Fruit fly (Drosophila melanogaster) whole organism, embryonic: Measurements from ENCODE around the gene beat-Vc.

Experiments
- Aef1 ChIP-seq: fragments of 200-800 bp; sonication (Bioruptor generic); IDR thresholded peaks from 3 replicates; pipeline ENCODE4 v1.3.6; 2022; ENCODE audit warnings: missing biosample characterization, missing genetic modification characterization
- CG10147 ChIP-seq: fragments of 200-800 bp; sonication (Bioruptor generic); optimal IDR thresholded peaks from 2 replicates; lab custom pipeline; 2019; ENCODE audit warnings: missing biosample characterization, mild to moderate bottlenecking, missing genetic modification characterization, moderate library complexity
- CG10654 ChIP-seq: fragments of 200-800 bp; sonication (Bioruptor generic); optimal IDR thresholded peaks from 2 replicates; lab custom pipeline; 2016; ENCODE audit warnings: missing biosample characterization, missing genetic modification characterization
- CG10959 ChIP-seq: fragments of 200-800 bp; sonication (Bioruptor generic); IDR thresholded peaks from 2 replicates; pipeline ENCODE4 v1.3.6; 2022; ENCODE audit warnings: missing biosample characterization, missing genetic modification characterization
- CG11247 ChIP-seq: fragments of 200-800 bp; sonication (Bioruptor generic); IDR thresholded peaks from 2 replicates; pipeline ENCODE4 v1.3.6; 2022; ENCODE audit warnings: missing biosample characterization, missing genetic modification characterization
- CG11504 ChIP-seq: fragments of 200-800 bp; sonication (Bioruptor generic); optimal IDR thresholded peaks from 3 replicates; lab custom pipeline; 2019; ENCODE audit warnings: missing biosample characterization, mild to moderate bottlenecking, missing genetic modification characterization, moderate library complexity
- CG15011 ChIP-seq: fragments of 200-800 bp; sonication (Bioruptor generic); optimal IDR thresholded peaks from 3 replicates; lab custom pipeline; 2018; ENCODE audit warnings: missing biosample characterization, mild to moderate bottlenecking, missing genetic modification characterization
- CG15269 ChIP-seq: fragments of 200-800 bp; sonication (Bioruptor generic); optimal IDR thresholded peaks from 2 replicates; lab custom pipeline; 2018; ENCODE audit warnings: missing biosample characterization, mild to moderate bottlenecking, missing genetic modification characterization, moderate library complexity
- CG17359 ChIP-seq: fragments of 200-800 bp; sonication (Bioruptor generic); optimal IDR thresholded peaks from 3 replicates; lab custom pipeline; 2018; ENCODE audit warnings: missing biosample characterization, mild to moderate bottlenecking, missing genetic modification characterization, moderate library complexity
- CG17829 ChIP-seq: fragments of 200-800 bp; optimal IDR thresholded peaks from 2 replicates; lab custom pipeline; 2019; ENCODE audit warnings: missing biosample characterization, mild to moderate bottlenecking, missing genetic modification characterization, moderate library complexity
- CG18619 ChIP-seq: fragments of 200-800 bp; sonication (Bioruptor generic); optimal IDR thresholded peaks from 3 replicates; lab custom pipeline; 2017; ENCODE audit warnings: missing biosample characterization, mild to moderate bottlenecking, missing genetic modification characterization
- CG30020 ChIP-seq: fragments of 200-800 bp; optimal IDR thresholded peaks from 2 replicates; lab custom pipeline; 2019; ENCODE audit warnings: missing biosample characterization, mild to moderate bottlenecking, missing genetic modification characterization, moderate library complexity
- CG33213 ChIP-seq: fragments of 200-800 bp; sonication (Bioruptor generic); optimal IDR thresholded peaks from 3 replicates; lab custom pipeline; 2016; ENCODE audit warnings: missing biosample characterization, missing genetic modification characterization
- CG4617 ChIP-seq: fragments of 200-800 bp; sonication (Bioruptor generic); optimal IDR thresholded peaks from 3 replicates; lab custom pipeline; 2016; ENCODE audit warnings: missing biosample characterization, missing genetic modification characterization, borderline replicate concordance
- CG4820 ChIP-seq: fragments of 200-800 bp; sonication (Bioruptor generic); optimal IDR thresholded peaks from 3 replicates; lab custom pipeline; 2016; ENCODE audit warnings: missing biosample characterization, missing genetic modification characterization
- CG7357 ChIP-seq: fragments of 200-800 bp; sonication (Bioruptor generic); IDR thresholded peaks from 3 replicates; pipeline ENCODE4 v1.3.6; 2022; ENCODE audit warnings: missing biosample characterization, missing genetic modification characterization
- CG7556 ChIP-seq: fragments of 200-800 bp; sonication (Bioruptor generic); optimal IDR thresholded peaks from 2 replicates; lab custom pipeline; 2017; ENCODE audit warnings: missing biosample characterization, mild to moderate bottlenecking, missing genetic modification characterization
- CG8359 ChIP-seq: fragments of 200-800 bp; sonication (Bioruptor generic); optimal IDR thresholded peaks from 2 replicates; lab custom pipeline; 2017; ENCODE audit warnings: missing biosample characterization, mild to moderate bottlenecking, missing genetic modification characterization, borderline replicate concordance
- CG8765 ChIP-seq: fragments of 200-800 bp; sonication (Bioruptor generic); IDR thresholded peaks from 2 replicates; pipeline ENCODE4 v1.3.6; 2022; ENCODE audit warnings: missing biosample characterization, missing genetic modification characterization
- Chrac-16 ChIP-seq: fragments of 200-800 bp; sonication (Bioruptor generic); optimal IDR thresholded peaks from 3 replicates; lab custom pipeline; 2016; ENCODE audit warnings: missing biosample characterization, missing genetic modification characterization
- Dp ChIP-seq: fragments of 200-800 bp; sonication (Bioruptor generic); optimal IDR thresholded peaks from 2 replicates; lab custom pipeline; 2018; ENCODE audit warnings: missing biosample characterization, mild to moderate bottlenecking, missing genetic modification characterization, moderate library complexity
- Eip74EF ChIP-seq, 2 experiments: fragments of 200-800 bp in 1 of 2; fragments of >200 bp in 1 of 2; sonication (Bioruptor generic) in 1 of 2; optimal IDR thresholded peaks; 2 replicates each; lab custom pipeline; 2017 to 2019; ENCODE audit warnings: missing biosample characterization in 2 of 2, missing genetic modification characterization in 2 of 2, mild to moderate bottlenecking in 1 of 2, moderate library complexity in 1 of 2
- Elba2 ChIP-seq: fragments of 200-800 bp; sonication (Bioruptor generic); optimal IDR thresholded peaks from 3 replicates; lab custom pipeline; 2016; ENCODE audit warnings: missing biosample characterization, missing genetic modification characterization
- Fer1 ChIP-seq: fragments of 200-800 bp; sonication (Bioruptor generic); optimal IDR thresholded peaks from 2 replicates; lab custom pipeline; 2017; ENCODE audit warnings: missing biosample characterization, mild to moderate bottlenecking, missing genetic modification characterization
- H15 ChIP-seq: fragments of 200-800 bp; sonication (Bioruptor generic); IDR thresholded peaks from 3 replicates; pipeline ENCODE4 v1.3.6; 2022; ENCODE audit warnings: missing biosample characterization, missing genetic modification characterization
- HHEX ChIP-seq: fragments of 200-800 bp; sonication (Bioruptor generic); optimal IDR thresholded peaks from 3 replicates; lab custom pipeline; 2017; ENCODE audit warnings: missing biosample characterization, mild to moderate bottlenecking, missing genetic modification characterization, missing genetic modification reagents
- HLHmδ ChIP-seq: fragments of 200-800 bp; sonication (Bioruptor generic); optimal IDR thresholded peaks from 2 replicates; lab custom pipeline; 2018; ENCODE audit warnings: missing biosample characterization, mild to moderate bottlenecking, missing genetic modification characterization, moderate library complexity
- Hmr ChIP-seq: fragments of 200-800 bp; sonication (Bioruptor generic); optimal IDR thresholded peaks from 3 replicates; lab custom pipeline; 2017; ENCODE audit warnings: mild to moderate bottlenecking, missing biosample characterization, missing genetic modification reagents, missing genetic modification characterization
- Hr3 ChIP-seq: fragments of 200-800 bp; sonication (Bioruptor generic); optimal IDR thresholded peaks from 3 replicates; lab custom pipeline; 2016; ENCODE audit warnings: missing biosample characterization, missing genetic modification characterization
- Med ChIP-seq: fragments of 200-800 bp; sonication (Bioruptor generic); peaks from one replicate; lab custom pipeline; 2016; ENCODE audit warnings: missing biosample characterization, missing genetic modification characterization, mild to moderate bottlenecking, inconsistent platforms, moderate library complexity
- Meics ChIP-seq: fragments of 200-800 bp; sonication (Bioruptor generic); optimal IDR thresholded peaks from 2 replicates; lab custom pipeline; 2017; ENCODE audit warnings: missing biosample characterization, mild to moderate bottlenecking, missing genetic modification characterization
- Oaz ChIP-seq: fragments of 200-800 bp; sonication (Bioruptor generic); IDR thresholded peaks from 2 replicates; pipeline ENCODE4 v1.3.6; 2022; ENCODE audit warnings: missing biosample characterization, missing genetic modification characterization
- Xbp1 ChIP-seq: fragments of 200-800 bp; sonication (Bioruptor generic); optimal IDR thresholded peaks from 3 replicates; lab custom pipeline; 2016; ENCODE audit warnings: missing biosample characterization, mild to moderate bottlenecking, missing genetic modification characterization
- al ChIP-seq: fragments of 200-800 bp; sonication (Bioruptor generic); IDR thresholded peaks from 2 replicates; pipeline ENCODE4 v1.3.6; 2022; ENCODE audit warnings: missing biosample characterization, missing genetic modification characterization
- ci ChIP-seq: fragments of 200-800 bp; sonication (Bioruptor generic); IDR thresholded peaks from 3 replicates; pipeline ENCODE4 v1.3.6; 2022; ENCODE audit warnings: missing biosample characterization, missing genetic modification characterization
- croc ChIP-seq: fragments of 200-800 bp; sonication (Bioruptor generic); conservative IDR thresholded peaks from 3 replicates; pipeline ENCODE4 v1.3.6; 2022; ENCODE audit warnings: missing biosample characterization, missing genetic modification characterization
- ftz-f1 ChIP-seq: fragments of 200-800 bp; sonication (Bioruptor generic); optimal IDR thresholded peaks from 2 replicates; lab custom pipeline; 2016; ENCODE audit warnings: missing biosample characterization, missing genetic modification characterization
- gce ChIP-seq: fragments of 200-800 bp; sonication (Bioruptor generic); IDR thresholded peaks from 3 replicates; pipeline ENCODE4 v1.3.6; 2022; ENCODE audit warnings: missing biosample characterization, missing genetic modification characterization
- ind ChIP-seq: fragments of 200-800 bp; sonication (Bioruptor generic); optimal IDR thresholded peaks from 3 replicates; lab custom pipeline; 2016; ENCODE audit warnings: missing biosample characterization, missing genetic modification characterization
- ken ChIP-seq: fragments of 200-800 bp; sonication (Bioruptor generic); IDR thresholded peaks from 3 replicates; pipeline ENCODE4 v1.3.6; 2022; ENCODE audit warnings: missing biosample characterization, missing genetic modification characterization
- nerfin-2 ChIP-seq: fragments of 200-800 bp; sonication (Bioruptor generic); IDR thresholded peaks from 2 replicates; pipeline ENCODE4 v1.3.6; 2022; ENCODE audit warnings: missing biosample characterization, missing genetic modification characterization; ENCODE audit not compliant: partially characterized antibody
- nom ChIP-seq: fragments of 200-800 bp; sonication (Bioruptor generic); optimal IDR thresholded peaks from 2 replicates; lab custom pipeline; 2017; ENCODE audit warnings: missing biosample characterization, missing genetic modification characterization, mild to moderate bottlenecking, moderate library complexity, missing genetic modification reagents
- oc ChIP-seq: fragments of 200-800 bp; sonication (Bioruptor generic); optimal IDR thresholded peaks from 2 replicates; lab custom pipeline; 2018; ENCODE audit warnings: missing biosample characterization, mild to moderate bottlenecking, missing genetic modification characterization, moderate library complexity
- phol ChIP-seq: fragments of 200-800 bp; sonication (Bioruptor generic); optimal IDR thresholded peaks from 3 replicates; lab custom pipeline; 2018; ENCODE audit warnings: missing biosample characterization, mild to moderate bottlenecking, missing genetic modification characterization, moderate library complexity
- prd ChIP-seq, 3 experiments: fragments of >200 bp in 2 of 3; fragments of 200-800 bp in 1 of 3; sonication (Bioruptor generic) in 1 of 3; optimal IDR thresholded peaks in 2 of 3; IDR thresholded peaks in 1 of 3; 2 replicates in 2 of 3; 3 replicates in 1 of 3; pipeline versions ENCODE4 v1.3.6 to Lab custom; 2017 to 2022; ENCODE audit warnings: missing biosample characterization in 1 of 3, missing genetic modification characterization in 1 of 3
- row ChIP-seq: fragments of 200-800 bp; sonication (Bioruptor generic); IDR thresholded peaks from 3 replicates; pipeline ENCODE4 v1.3.6; 2022; ENCODE audit warnings: missing biosample characterization, missing genetic modification characterization
- sens ChIP-seq: fragments of 200-800 bp; sonication (Bioruptor generic); peaks from one replicate; lab custom pipeline; 2016; ENCODE audit warnings: missing biosample characterization, missing genetic modification characterization
- tgo ChIP-seq: fragments of 200-800 bp; sonication (Bioruptor generic); IDR thresholded peaks from 3 replicates; pipeline ENCODE4 v1.3.6; 2022; ENCODE audit warnings: missing biosample characterization, missing genetic modification characterization
- zen2 ChIP-seq: fragments of 200-800 bp; sonication (Bioruptor generic); IDR thresholded peaks from 3 replicates; pipeline ENCODE4 v1.3.6; 2022; ENCODE audit warnings: missing biosample characterization, missing genetic modification characterization; ENCODE audit not compliant: partially characterized antibody

beat-Vc gene

dm6 chr3R:12722392-12722914, 60.6 kb downstream of the beat-Vc start, which contains the start of gene Men (continued):
- TF ChIP-seq CG7556 (peak; percentile 78), CG17359 (tag; lab: Kevin White, UChicago) (peak; percentile 61), HHEX (peak; percentile 39), ftz-f1 (GFP tag; lab: Kevin White, UChicago) (no peak), phol (peak; percentile 73), CG4617 (GFP tag; lab: Kevin White, UChicago) (no peak), al (no peak), nom (GFP tag; lab: Kevin White, UChicago) (peak; percentile 25), Chrac-16 (GFP tag; lab: Kevin White, UChicago) (peak; percentile 20), oc (tag; lab: Kevin White, UChicago) (peak; percentile 41), Xbp1 (GFP tag; lab: Kevin White, UChicago) (peak; percentile 30), H15 (GFP tag; lab: Robert Waterston, UW) (no peak), Eip74EF (GFP tag; optimal IDR thresholded peaks at IDR 0.05; lab: Kevin White, UChicago) (peak in 1 of 2 experiments; percentile 59), ind (GFP tag; lab: Kevin White, UChicago) (peak; percentile 55), prd (optimal IDR thresholded peaks at IDR 0.05; lab: Kevin White, UChicago) (no peak), prd (GFP tag; IDR thresholded peaks at IDR 0.05; lab: Robert Waterston, UW) (peak; percentile 48; the same call in 1 of the 3 replicates), CG15011 (no peak), gce (GFP tag; lab: Robert Waterston, UW) (no peak; the same call in 2 of the 3 replicates), CG11247 (peak; percentile 38; the same call in 1 of the 2 replicates), nerfin-2 (GFP tag; lab: Robert Waterston, UW) (no peak), HLHmδ (GFP tag; lab: Kevin White, UChicago) (no peak), croc (peak; percentile 29; the same call in 2 of the 3 replicates), Fer1 (GFP tag; lab: Kevin White, UChicago) (peak; percentile 76), CG7357 (GFP tag; lab: Robert Waterston, UW) (peak; percentile 57; the same call in 1 of the 3 replicates), CG8359 (no peak), CG4820 (GFP tag; lab: Kevin White, UChicago) (peak; percentile 40), CG11504 (tag; lab: Kevin White, UChicago) (peak; percentile 85), Oaz (GFP tag; lab: Robert Waterston, UW) (peak; percentile 64), ci (0 out of 3 replicates have a peak, but pooled peaks have one; percentile 24), Aef1 (GFP tag; lab: Robert Waterston, UW) (peak; percentile 28; the same call in 1 of the 3 replicates), Dp (GFP tag; lab: Kevin White, UChicago) (no peak), Elba2 (no peak), Meics (GFP tag; lab: Kevin White, UChicago) (peak; percentile 63), CG33213 (no peak), Hmr (peak; percentile 66), CG17829 (tag; lab: Kevin White, UChicago) (peak; percentile 60), CG10147 (GFP tag; lab: Kevin White, UChicago) (peak; percentile 53), CG15269 (peak; percentile 82), CG10654 (peak; percentile 22), Hr3 (peak; percentile 34), ken (GFP tag; lab: Robert Waterston, UW) (no peak), tgo (GFP tag; lab: Robert Waterston, UW) (peak; percentile 63; the same call in 2 of the 3 replicates), sens (GFP tag; lab: Kevin White, UChicago) (peak; percentile 82), CG18619 (GFP tag; lab: Kevin White, UChicago) (peak; percentile 45), CG30020 (peak; percentile 40), Med (GFP tag; lab: Kevin White, UChicago) (peak; percentile 71), CG8765 (GFP tag; lab: Robert Waterston, UW) (no peak), CG10959 (GFP tag; lab: Robert Waterston, UW) (0 out of 2 replicates have a peak, but pooled peaks have one; percentile 11), row (peak; percentile 70), zen2 (GFP tag; lab: Robert Waterston, UW) (no peak)
